Worm (Caenorhabditis elegans): ENCODE measurements around the gene efhd-1.
"Not testable (repeated sequence)": the region's sequence is repeated elsewhere in the genome, so short reads cannot be mapped to it uniquely, and the experiment has no call there.

efhd-1 gene

DNA sequence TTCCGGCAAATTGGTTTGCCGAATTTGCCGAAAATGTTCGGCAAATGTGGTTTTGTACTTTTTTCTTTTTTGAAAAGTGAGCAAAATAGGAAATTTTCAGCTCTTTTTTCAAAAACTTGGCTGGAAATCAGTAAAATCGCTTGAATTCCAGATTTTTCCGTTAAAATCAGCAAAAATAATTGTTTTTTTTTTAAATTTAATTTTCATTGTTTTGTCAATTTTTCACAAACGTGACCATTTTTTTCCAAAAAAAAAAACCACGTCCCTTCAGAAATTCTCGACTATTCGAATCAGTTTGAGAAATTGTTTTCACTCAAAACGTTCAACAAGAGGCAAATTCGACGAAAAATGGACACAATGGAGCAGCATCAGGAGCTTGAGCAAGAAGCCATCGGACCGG lies 41.1 kb upstream of the efhd-1 start, which contains the start of gene K09E4.1:
Gene K09E4.1, plus strand, starts transcription at position 301 of the 400 bp plus-strand sequence.
- no peak for TF ChIP-seq ceh-79 (tag; optimal IDR thresholded peaks at IDR 0.05)
- no peak for TF ChIP-seq let-526 (GFP tag; IDR thresholded peaks at IDR 0.05)
- no peak for TF ChIP-seq ztf-18 (tag; optimal IDR thresholded peaks at IDR 0.05)

DNA sequence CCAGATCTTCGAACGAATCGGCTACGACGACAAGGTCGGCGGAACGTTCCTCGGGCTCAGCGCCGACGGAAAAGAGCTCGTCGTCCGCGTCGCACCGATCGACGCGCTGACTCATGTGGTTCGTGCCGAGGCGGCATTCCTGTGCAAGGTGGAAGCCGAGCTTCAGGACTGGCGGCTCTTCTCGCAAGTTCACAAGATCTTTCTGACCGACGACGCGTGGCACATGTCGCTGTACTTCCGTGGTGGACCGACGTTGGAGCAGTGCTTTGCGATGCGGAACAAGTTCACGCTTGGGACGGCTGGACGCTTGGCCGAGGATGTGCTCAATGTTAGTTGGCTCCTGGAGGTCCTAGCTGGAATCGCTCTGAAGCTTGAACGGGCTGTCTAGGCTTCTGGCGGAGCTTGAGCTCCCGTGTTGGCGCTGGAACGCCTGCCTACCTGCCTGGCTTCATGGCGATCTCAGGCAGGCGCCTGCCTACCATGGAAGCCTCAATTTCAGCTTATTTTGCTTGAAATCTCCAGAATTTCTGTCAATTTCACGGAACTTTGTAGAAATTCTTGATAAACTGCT lies 39.7 kb upstream of the efhd-1 start:
- TF ChIP-seq zfh-2 (GFP tag; conservative IDR thresholded peaks at IDR 0.05) (peak; percentile 73), dox-1 (GFP tag; IDR thresholded peaks at IDR 0.05) (0 out of 2 replicates have a peak, but pooled peaks have one; percentile 7), egrh-3 (GFP tag; IDR thresholded peaks at IDR 0.05) (peak; percentile 55; the same call in 1 of the 2 replicates), xnd-1 (tag; optimal IDR thresholded peaks at IDR 0.05) (no peak), aptf-2 (GFP tag; conservative IDR thresholded peaks at IDR 0.05) (no peak)

DNA sequence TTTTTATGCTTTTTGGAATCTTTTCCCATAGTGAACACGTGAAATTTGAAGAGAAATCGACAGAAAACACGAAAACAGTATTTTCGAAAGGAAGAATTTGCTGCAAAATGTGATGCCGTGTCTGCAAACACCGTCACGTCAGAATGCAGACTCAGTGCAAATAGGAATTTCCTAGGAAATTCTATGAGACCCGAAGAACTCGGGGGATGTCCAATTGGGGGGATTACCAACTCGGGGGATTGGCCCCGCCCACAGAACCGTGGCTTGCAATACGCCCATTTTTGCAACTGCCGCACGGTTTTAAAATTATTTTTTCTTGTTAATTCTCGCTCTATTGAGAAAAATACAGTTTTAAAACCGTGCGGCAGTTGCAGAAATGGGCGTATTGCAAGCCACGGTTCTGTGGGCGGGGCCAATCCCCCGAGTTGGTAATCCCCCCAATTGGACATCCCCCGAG lies 36.5 kb upstream of the efhd-1 start, which contains the start of gene cacn-1:
Gene cacn-1, minus strand, starts transcription at position 51 of the 457 bp plus-strand sequence.
- TF ChIP-seq athp-1 (tag; optimal IDR thresholded peaks at IDR 0.05) (peak; percentile 20), F49E8.2 (tag; optimal IDR thresholded peaks at IDR 0.05; ENCODE audit: insufficient read depth) (peak; percentile 10), Y95B8A.8 (GFP tag; IDR thresholded peaks at IDR 0.05) (peak; percentile 29; the same call in 1 of the 2 replicates), D2030.7 (GFP tag; IDR thresholded peaks at IDR 0.05) (peak; percentile 47; the same call in 1 of the 2 replicates), rcor-1 (GFP tag; IDR thresholded peaks at IDR 0.05) (peak; percentile 38; the same call in 1 of the 2 replicates), lin-35 (GFP tag; optimal IDR thresholded peaks at IDR 0.05) (peak in 1 of 3 experiments; percentile 24), mcd-1 (GFP tag; IDR thresholded peaks at IDR 0.05) (peak; percentile 90), ztf-28 (GFP tag; IDR thresholded peaks at IDR 0.05) (peak; percentile 67; the same call in 1 of the 2 replicates), B0019.2 (GFP tag; conservative IDR thresholded peaks at IDR 0.05) (0 out of 2 replicates have a peak, but pooled peaks have one; percentile 24), lir-1 (GFP tag; conservative IDR thresholded peaks at IDR 0.05) (0 out of 2 replicates have a peak, but pooled peaks have one; percentile 14), ceh-100 (GFP tag; IDR thresholded peaks at IDR 0.05) (peak; percentile 93), snpc-4 (tag; optimal IDR thresholded peaks at IDR 0.05) (peak in 2 of 4 experiments; percentile 35 to 41), bed-2 (GFP tag; IDR thresholded peaks at IDR 0.05) (0 out of 2 replicates have a peak, but pooled peaks have one; percentile 30), rpc-1 (optimal IDR thresholded peaks at IDR 0.05) (peak; percentile 3), ekl-4 (GFP tag; IDR thresholded peaks at IDR 0.05) (peak; percentile 69), hsf-1 (GFP tag; IDR thresholded peaks at IDR 0.05) (0 out of 2 replicates have a peak, but pooled peaks have one; percentile 21), F33H1.4 (GFP tag; IDR thresholded peaks at IDR 0.05) (0 out of 2 replicates have a peak, but pooled peaks have one; percentile 21), C06A6.2 (GFP tag; conservative IDR thresholded peaks at IDR 0.05) (peak; percentile 84), K11D2.4 (GFP tag; IDR thresholded peaks at IDR 0.05) (peak; percentile 67), attf-3 (GFP tag; conservative IDR thresholded peaks at IDR 0.05) (peak; percentile 37; the same call in 1 of the 2 replicates), nfyb-1 (GFP tag; IDR thresholded peaks at IDR 0.05) (peak; percentile 85; the same call in 1 of the 2 replicates), lin-40 (tag; optimal IDR thresholded peaks at IDR 0.05) (peak; percentile 71), cebp-1 (GFP tag; IDR thresholded peaks at IDR 0.05) (0 out of 2 replicates have a peak, but pooled peaks have one; percentile 50), cebp-1 (tag; optimal IDR thresholded peaks at IDR 0.05) (peak; percentile 73), Y56A3A.18 (GFP tag; IDR thresholded peaks at IDR 0.05) (0 out of 2 replicates have a peak, but pooled peaks have one; percentile 46), pbrm-1 (GFP tag; IDR thresholded peaks at IDR 0.05) (peak; percentile 56; the same call in 1 of the 2 replicates), madf-3 (GFP tag; IDR thresholded peaks at IDR 0.05) (peak; percentile 79; the same call in 1 of the 2 replicates), hmg-1.2 (GFP tag; IDR thresholded peaks at IDR 0.05) (peak; percentile 62), attf-5 (GFP tag; optimal IDR thresholded peaks at IDR 0.05) (peak; percentile 37), madf-6 (GFP tag; IDR thresholded peaks at IDR 0.05) (peak; percentile 34; the same call in 1 of the 2 replicates), madf-10 (tag; optimal IDR thresholded peaks at IDR 0.05) (peak; percentile 39), Y53G8AR.9 (GFP tag; conservative IDR thresholded peaks at IDR 0.05) (peak; percentile 58; the same call in 1 of the 2 replicates), egl-44 (GFP tag; IDR thresholded peaks at IDR 0.05) (peak; percentile 19; the same call in 1 of the 2 replicates), egrh-3 (GFP tag; IDR thresholded peaks at IDR 0.05) (peak; percentile 55), dox-1 (GFP tag; IDR thresholded peaks at IDR 0.05) (peak; percentile 79)
- TF ChIP-seq snpc-4 (GFP tag; optimal IDR thresholded peaks at IDR 0.05); rpc-1 (tag; optimal IDR thresholded peaks at IDR 0.05): not testable (repeated sequence)

Data from whole organism, young adult.